Fruit fly (Drosophila melanogaster): ENCODE data around the gene CG7564.

DNA sequence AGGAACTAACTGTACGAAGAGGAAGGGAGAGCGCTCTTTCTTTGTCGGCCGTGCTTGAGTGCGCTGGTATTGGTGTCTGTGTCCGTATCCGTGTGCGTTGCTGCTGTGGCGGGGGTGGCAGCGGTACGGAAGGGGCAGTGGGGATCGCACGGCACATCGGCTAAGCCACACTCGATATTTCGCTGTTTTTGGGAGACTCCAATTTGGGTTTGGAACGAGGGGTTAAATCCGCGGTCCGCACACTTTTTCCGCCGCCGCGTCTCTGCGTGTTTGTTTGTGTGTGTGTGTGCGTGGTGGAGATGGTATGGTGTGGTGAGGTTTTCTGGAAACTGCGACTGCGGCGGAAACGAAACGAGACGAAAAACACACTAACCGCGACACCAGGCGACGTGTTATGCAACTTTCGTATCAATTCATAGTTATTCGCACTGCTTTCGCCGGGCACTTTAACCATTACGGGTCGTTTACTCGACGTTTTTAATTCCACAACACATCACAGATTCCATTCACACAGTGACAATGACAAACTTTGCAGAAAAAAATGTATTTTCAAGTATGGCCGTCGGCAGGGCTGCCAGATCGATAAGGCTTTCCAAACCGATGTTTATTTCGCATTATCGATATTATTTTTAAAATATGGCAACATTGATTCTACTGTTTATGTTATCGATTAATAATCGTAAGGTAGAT is 43.3 kb downstream of the CG7564 start, which contains the start of gene CycT:
- no peak for TF ChIP-seq CTCF (optimal IDR thresholded peaks at IDR 0.05)
- no peak for TF ChIP-seq CG8478 (optimal IDR thresholded peaks at IDR 0.05)

Measured in S2 (cell line).